Fruit fly (Drosophila melanogaster) whole organism, embryonic: Measurements from ENCODE around the gene CG14229.

Experiments used
- Adf1 ChIP-seq: fragments of 200-800 bp; sonication (Bioruptor generic); IDR thresholded peaks from 2 replicates; pipeline ENCODE4 v1.3.6; 2022; ENCODE audit warnings: missing biosample characterization, missing genetic modification characterization
- BEAF-32 ChIP-seq: fragments of 200-800 bp; sonication (Bioruptor generic); optimal IDR thresholded peaks from 3 replicates; lab custom pipeline; 2017; ENCODE audit warnings: missing biosample characterization, missing genetic modification characterization, mild to moderate bottlenecking, moderate library complexity, missing genetic modification reagents
- Bgb ChIP-seq: fragments of 200-800 bp; sonication (Bioruptor generic); IDR thresholded peaks from 2 replicates; pipeline ENCODE4 v1.3.6; 2022; ENCODE audit warnings: missing biosample characterization, missing genetic modification characterization; ENCODE audit not compliant: partially characterized antibody
- CG10274 ChIP-seq: fragments of 200-800 bp; sonication (Bioruptor generic); optimal IDR thresholded peaks from 3 replicates; lab custom pipeline; 2017; ENCODE audit warnings: missing biosample characterization, mild to moderate bottlenecking, missing genetic modification characterization
- CG10654 ChIP-seq: fragments of 200-800 bp; sonication (Bioruptor generic); optimal IDR thresholded peaks from 2 replicates; lab custom pipeline; 2016; ENCODE audit warnings: missing biosample characterization, missing genetic modification characterization
- CG14050 ChIP-seq: fragments of 200-800 bp; sonication (Bioruptor generic); IDR thresholded peaks from 3 replicates; pipeline ENCODE4 v1.3.6; 2022; ENCODE audit warnings: missing biosample characterization, missing genetic modification characterization
- CG14965 ChIP-seq: fragments of 200-800 bp; sonication (Bioruptor generic); optimal IDR thresholded peaks from 2 replicates; lab custom pipeline; 2016; ENCODE audit warnings: missing biosample characterization, missing genetic modification characterization, borderline replicate concordance
- CG15011 ChIP-seq: fragments of 200-800 bp; sonication (Bioruptor generic); optimal IDR thresholded peaks from 3 replicates; lab custom pipeline; 2018; ENCODE audit warnings: missing biosample characterization, mild to moderate bottlenecking, missing genetic modification characterization
- CG15073 ChIP-seq: fragments of 200-800 bp; sonication (Bioruptor generic); optimal IDR thresholded peaks from 2 replicates; lab custom pipeline; 2016; ENCODE audit warnings: missing biosample characterization, missing genetic modification characterization
- CG15514 ChIP-seq: fragments of 200-800 bp; sonication (Bioruptor generic); optimal IDR thresholded peaks from 3 replicates; lab custom pipeline; 2017; ENCODE audit warnings: missing biosample characterization, missing genetic modification characterization, mild to moderate bottlenecking, moderate library complexity, missing genetic modification reagents
- CG1603 ChIP-seq: fragments of 200-800 bp; sonication (Bioruptor generic); optimal IDR thresholded peaks from 2 replicates; lab custom pipeline; 2019; ENCODE audit warnings: missing biosample characterization, mild to moderate bottlenecking, missing genetic modification characterization, moderate library complexity
- CG17186 ChIP-seq: fragments of 200-800 bp; sonication (Bioruptor generic); optimal IDR thresholded peaks from 3 replicates; lab custom pipeline; 2017; ENCODE audit warnings: missing biosample characterization, missing genetic modification reagents, missing genetic modification characterization
- CG2199 ChIP-seq: fragments of 200-800 bp; sonication (Bioruptor generic); IDR thresholded peaks from 3 replicates; pipeline ENCODE4 v1.3.6; 2022; ENCODE audit warnings: missing biosample characterization, missing genetic modification characterization
- CG2875 ChIP-seq: fragments of 200-800 bp; sonication (Bioruptor generic); optimal IDR thresholded peaks from 2 replicates; lab custom pipeline; 2017; ENCODE audit warnings: missing biosample characterization, mild to moderate bottlenecking, missing genetic modification characterization, missing genetic modification reagents
- CG2889 ChIP-seq: fragments of 200-800 bp; sonication (Bioruptor generic); IDR thresholded peaks from 3 replicates; pipeline ENCODE4 v1.3.6; 2022; ENCODE audit warnings: missing biosample characterization, missing genetic modification characterization
- CG32767 ChIP-seq: fragments of 200-800 bp; sonication (Bioruptor generic); IDR thresholded peaks from 2 replicates; pipeline ENCODE4 v1.3.6; 2022; ENCODE audit warnings: missing biosample characterization, missing genetic modification characterization
- CG33213 ChIP-seq: fragments of 200-800 bp; sonication (Bioruptor generic); optimal IDR thresholded peaks from 3 replicates; lab custom pipeline; 2016; ENCODE audit warnings: missing biosample characterization, missing genetic modification characterization
- CG3838 ChIP-seq: fragments of 200-800 bp; sonication (Bioruptor generic); optimal IDR thresholded peaks from 3 replicates; lab custom pipeline; 2016; ENCODE audit warnings: missing biosample characterization, missing genetic modification characterization
- CG3847 ChIP-seq: fragments of 200-800 bp; sonication (Bioruptor generic); IDR thresholded peaks from 2 replicates; pipeline ENCODE4 v1.3.6; 2022; ENCODE audit warnings: missing biosample characterization, missing genetic modification characterization
- CG5245 ChIP-seq: fragments of 200-800 bp; sonication (Bioruptor generic); optimal IDR thresholded peaks from 3 replicates; lab custom pipeline; 2016; ENCODE audit warnings: missing biosample characterization, missing genetic modification characterization
- CG6175 ChIP-seq: fragments of 200-800 bp; sonication (Bioruptor generic); IDR thresholded peaks from 3 replicates; pipeline ENCODE4 v1.3.6; 2022; ENCODE audit warnings: missing biosample characterization, missing genetic modification characterization
- CG8089 ChIP-seq: fragments of 200-800 bp; sonication (Bioruptor generic); optimal IDR thresholded peaks from 3 replicates; lab custom pipeline; 2016; ENCODE audit warnings: missing biosample characterization, missing genetic modification characterization
- Dfd ChIP-seq, 2 experiments: fragments of >200 bp; optimal IDR thresholded peaks; 2 replicates each; lab custom pipeline; 2017; ENCODE audit warnings: missing biosample characterization in 2 of 2, missing genetic modification characterization in 2 of 2
- E2f2 ChIP-seq: fragments of 200-800 bp; sonication (Bioruptor generic); IDR thresholded peaks from 2 replicates; pipeline ENCODE4 v1.3.6; 2022; ENCODE audit warnings: missing biosample characterization, missing genetic modification characterization
- Ets97D ChIP-seq: fragments of 200-800 bp; sonication (Bioruptor generic); optimal IDR thresholded peaks from 3 replicates; lab custom pipeline; 2016; ENCODE audit warnings: missing biosample characterization, missing genetic modification characterization
- Lim3 ChIP-seq: fragments of 200-800 bp; sonication (Bioruptor generic); IDR thresholded peaks from 2 replicates; pipeline ENCODE4 v1.3.6; 2022; ENCODE audit warnings: missing biosample characterization, missing genetic modification characterization
- Mes4 ChIP-seq: fragments of 200-800 bp; sonication (Bioruptor generic); optimal IDR thresholded peaks from 2 replicates; lab custom pipeline; 2016; ENCODE audit warnings: missing biosample characterization, missing genetic modification characterization
- Sox100B ChIP-seq: fragments of 200-800 bp; sonication (Bioruptor generic); optimal IDR thresholded peaks from 3 replicates; lab custom pipeline; 2018; ENCODE audit warnings: missing biosample characterization, mild to moderate bottlenecking, missing genetic modification characterization
- bbx ChIP-seq: fragments of 200-800 bp; sonication (Bioruptor generic); IDR thresholded peaks from 2 replicates; pipeline ENCODE4 v1.3.6; 2022; ENCODE audit warnings: missing biosample characterization, missing genetic modification characterization; ENCODE audit not compliant: partially characterized antibody
- bcd ChIP-seq: fragments of 200-800 bp; sonication (Bioruptor generic); optimal IDR thresholded peaks from 2 replicates; lab custom pipeline; 2017; ENCODE audit warnings: missing biosample characterization, mild to moderate bottlenecking, missing genetic modification characterization
- chn ChIP-seq: fragments of 200-800 bp; sonication (Bioruptor generic); optimal IDR thresholded peaks from 2 replicates; lab custom pipeline; 2016; ENCODE audit warnings: missing biosample characterization, missing genetic modification characterization
- ci ChIP-seq: fragments of 200-800 bp; sonication (Bioruptor generic); IDR thresholded peaks from 3 replicates; pipeline ENCODE4 v1.3.6; 2022; ENCODE audit warnings: missing biosample characterization, missing genetic modification characterization
- croc ChIP-seq: fragments of 200-800 bp; sonication (Bioruptor generic); conservative IDR thresholded peaks from 3 replicates; pipeline ENCODE4 v1.3.6; 2022; ENCODE audit warnings: missing biosample characterization, missing genetic modification characterization
- emc ChIP-seq: fragments of 200-800 bp; sonication (Bioruptor generic); optimal IDR thresholded peaks from 2 replicates; lab custom pipeline; 2016; ENCODE audit warnings: missing biosample characterization, missing genetic modification characterization
- fd102C ChIP-seq: fragments of 200-800 bp; sonication (Bioruptor generic); optimal IDR thresholded peaks from 2 replicates; lab custom pipeline; 2018; ENCODE audit warnings: missing biosample characterization, mild to moderate bottlenecking, missing genetic modification characterization, moderate library complexity
- gcm2 ChIP-seq: fragments of 200-800 bp; sonication (Bioruptor generic); optimal IDR thresholded peaks from 2 replicates; lab custom pipeline; 2016; ENCODE audit warnings: missing biosample characterization, missing genetic modification characterization
- hth ChIP-seq: fragments of >200 bp; optimal IDR thresholded peaks from 2 replicates; lab custom pipeline; 2017; ENCODE audit warnings: inconsistent platforms
- mirr ChIP-seq: fragments of 200-800 bp; sonication (Bioruptor generic); optimal IDR thresholded peaks from 3 replicates; lab custom pipeline; 2018; ENCODE audit warnings: missing biosample characterization, mild to moderate bottlenecking, missing genetic modification characterization
- mld ChIP-seq: fragments of 200-800 bp; sonication (Bioruptor generic); IDR thresholded peaks from 3 replicates; pipeline ENCODE4 v1.3.6; 2022; ENCODE audit warnings: missing biosample characterization, missing genetic modification characterization; ENCODE audit not compliant: partially characterized antibody
- oc ChIP-seq: fragments of 200-800 bp; sonication (Bioruptor generic); optimal IDR thresholded peaks from 2 replicates; lab custom pipeline; 2018; ENCODE audit warnings: missing biosample characterization, mild to moderate bottlenecking, missing genetic modification characterization, moderate library complexity
- onecut ChIP-seq: fragments of 200-800 bp; sonication (Bioruptor generic); IDR thresholded peaks from 2 replicates; pipeline ENCODE4 v1.3.6; 2022; ENCODE audit warnings: missing biosample characterization, missing genetic modification characterization
- pb ChIP-seq: fragments of 200-800 bp; sonication (Bioruptor generic); optimal IDR thresholded peaks from 3 replicates; lab custom pipeline; 2016; ENCODE audit warnings: missing biosample characterization, missing genetic modification characterization
- pzg ChIP-seq: fragments of 200-800 bp; sonication (Bioruptor generic); optimal IDR thresholded peaks from 3 replicates; lab custom pipeline; 2018; ENCODE audit warnings: missing biosample characterization, mild to moderate bottlenecking, missing genetic modification characterization, moderate library complexity
- sc ChIP-seq, 3 experiments: fragments of >200 bp in 2 of 3; fragments of 200-800 bp in 1 of 3; sonication (Bioruptor generic) in 1 of 3; optimal IDR thresholded peaks; 2 replicates in 2 of 3; 3 replicates in 1 of 3; lab custom pipeline; 2017; ENCODE audit warnings: mild to moderate bottlenecking in 1 of 3, missing biosample characterization in 1 of 3, missing genetic modification characterization in 1 of 3, missing genetic modification reagents in 1 of 3
- tin ChIP-seq: fragments of 200-800 bp; sonication (Bioruptor generic); optimal IDR thresholded peaks from 3 replicates; lab custom pipeline; 2016; ENCODE audit warnings: missing biosample characterization, missing genetic modification characterization
- trem ChIP-seq: fragments of 200-800 bp; optimal IDR thresholded peaks from 3 replicates; lab custom pipeline; 2019; ENCODE audit warnings: missing biosample characterization, mild to moderate bottlenecking, missing genetic modification characterization, moderate library complexity
- unpg ChIP-seq: fragments of 200-800 bp; sonication (Bioruptor generic); optimal IDR thresholded peaks from 3 replicates; lab custom pipeline; 2018; ENCODE audit warnings: missing biosample characterization, mild to moderate bottlenecking, missing genetic modification characterization, moderate library complexity
- vnd ChIP-seq: fragments of 200-800 bp; sonication (Bioruptor generic); IDR thresholded peaks from 3 replicates; pipeline ENCODE4 v1.3.6; 2022; ENCODE audit warnings: missing biosample characterization, missing genetic modification characterization; ENCODE audit not compliant: partially characterized antibody
- zen2 ChIP-seq: fragments of 200-800 bp; sonication (Bioruptor generic); IDR thresholded peaks from 3 replicates; pipeline ENCODE4 v1.3.6; 2022; ENCODE audit warnings: missing biosample characterization, missing genetic modification characterization; ENCODE audit not compliant: partially characterized antibody

CG14229 gene

dm6 chrX:19663859-19664728 is 31.0 kb downstream of the CG14229 start, which contains the start of the genes CG14223 and Ssu72 (continued):
- peak; percentile 95 for TF ChIP-seq CG3847 (GFP tag; lab: Robert Waterston, UW)
- no peak for TF ChIP-seq unpg
- no peak for TF ChIP-seq CG14965 (GFP tag; lab: Kevin White, UChicago)
- no peak for TF ChIP-seq croc (GFP tag; lab: Robert Waterston, UW)
- no peak for TF ChIP-seq CG2199 (GFP tag; lab: Robert Waterston, UW)
- TF ChIP-seq onecut (GFP tag; lab: Robert Waterston, UW): peak; percentile 81
- peak; percentile 73 for TF ChIP-seq BEAF-32
- TF ChIP-seq oc (tag; lab: Kevin White, UChicago): no peak
- no peak for TF ChIP-seq CG14050
- TF ChIP-seq sc (optimal IDR thresholded peaks at IDR 0.05; lab: Kevin White, UChicago): no peak
- TF ChIP-seq sc (GFP tag; optimal IDR thresholded peaks at IDR 0.05; lab: Kevin White, UChicago): no peak
- TF ChIP-seq ci (GFP tag; lab: Robert Waterston, UW): no peak
- no peak for TF ChIP-seq CG2875 (GFP tag; lab: Kevin White, UChicago)
- no peak for TF ChIP-seq CG15011 (GFP tag; lab: Kevin White, UChicago)
- TF ChIP-seq Ets97D (GFP tag; lab: Kevin White, UChicago): peak; percentile 33
- peak; percentile 91 for TF ChIP-seq zen2 (GFP tag; lab: Robert Waterston, UW)
- TF ChIP-seq CG33213 (GFP tag; lab: Kevin White, UChicago): no peak
- peak; percentile 6 for TF ChIP-seq trem (tag; lab: Kevin White, UChicago)
- TF ChIP-seq chn (GFP tag; lab: Kevin White, UChicago): no peak
- no peak for TF ChIP-seq emc (GFP tag; lab: Kevin White, UChicago)
- no peak for TF ChIP-seq CG15073
- TF ChIP-seq Lim3 (GFP tag; lab: Robert Waterston, UW): no peak
- no peak for TF ChIP-seq fd102C (GFP tag; lab: Kevin White, UChicago)
- TF ChIP-seq CG32767 (GFP tag; lab: Robert Waterston, UW): no peak
- TF ChIP-seq mld: 0 out of 3 replicates have a peak, but pooled peaks have one; percentile 44
- no peak for TF ChIP-seq CG3838 (GFP tag; lab: Kevin White, UChicago)
- no peak for TF ChIP-seq hth
- TF ChIP-seq bcd (GFP tag; lab: Kevin White, UChicago): no peak
- no peak for TF ChIP-seq tin (GFP tag; lab: Kevin White, UChicago)
- no peak for TF ChIP-seq CG2889 (GFP tag; lab: Robert Waterston, UW)
- TF ChIP-seq pzg (GFP tag; lab: Kevin White, UChicago): peak; percentile 59
- TF ChIP-seq CG6175 (GFP tag; lab: Robert Waterston, UW): no peak
- TF ChIP-seq Dfd (GFP tag; optimal IDR thresholded peaks at IDR 0.05; lab: Kevin White, UChicago): no peak
- TF ChIP-seq CG10654 (GFP tag; lab: Kevin White, UChicago): no peak
- no peak for TF ChIP-seq Mes4 (GFP tag; lab: Kevin White, UChicago)
- TF ChIP-seq CG15514 (GFP tag; lab: Kevin White, UChicago): peak; percentile 13
- no peak for TF ChIP-seq mirr (GFP tag; lab: Kevin White, UChicago)
- no peak for TF ChIP-seq pb (GFP tag; lab: Kevin White, UChicago)
- peak; percentile 70 for TF ChIP-seq vnd (GFP tag; lab: Robert Waterston, UW)
- no peak for TF ChIP-seq CG8089
- TF ChIP-seq CG10274 (GFP tag; lab: Kevin White, UChicago): no peak
- TF ChIP-seq Adf1 (GFP tag; lab: Robert Waterston, UW): no peak
- peak; percentile 45 for TF ChIP-seq CG1603 (tag; lab: Kevin White, UChicago)
- peak; percentile 83 for TF ChIP-seq bbx (GFP tag; lab: Robert Waterston, UW)
- TF ChIP-seq CG17186 (GFP tag; lab: Kevin White, UChicago): no peak
- no peak for TF ChIP-seq Sox100B (GFP tag; lab: Kevin White, UChicago)
- TF ChIP-seq gcm2 (GFP tag; lab: Kevin White, UChicago): no peak
- TF ChIP-seq CG5245 (GFP tag; lab: Kevin White, UChicago): no peak
- TF ChIP-seq E2f2 (GFP tag; lab: Robert Waterston, UW): peak; percentile 86
- TF ChIP-seq Bgb (GFP tag; lab: Robert Waterston, UW): peak; percentile 81
